Worm (Caenorhabditis elegans) whole organism, mixed stage, embryonic: Measurements from ENCODE around the gene C33D3.5.

Source experiments
- ceh-83 ChIP-seq: fragments of 200-800 bp; sonication (Bioruptor generic); optimal IDR thresholded peaks from 2 replicates; lab custom pipeline; 2018; ENCODE audit warnings: mild to moderate bottlenecking, missing genetic modification characterization, missing compliant biosample characterization
- drap-1 ChIP-seq: fragments of 200-800 bp; sonication (Bioruptor generic); optimal IDR thresholded peaks from 3 replicates; lab custom pipeline; 2018; ENCODE audit warnings: mild to moderate bottlenecking, missing genetic modification characterization, missing compliant biosample characterization
- nhr-12 ChIP-seq: fragments of 150-350 bp; optimal IDR thresholded peaks from 2 replicates; lab custom pipeline; 2014; ENCODE audit warnings: missing biosample characterization, missing genetic modification characterization
- nhr-237 ChIP-seq: fragments of 150-350 bp; optimal IDR thresholded peaks from 2 replicates; lab custom pipeline; 2014; ENCODE audit warnings: missing biosample characterization, missing genetic modification characterization
- nhr-28 ChIP-seq: fragments of 150-350 bp; optimal IDR thresholded peaks from 2 replicates; lab custom pipeline; 2014; ENCODE audit warnings: missing biosample characterization, missing genetic modification characterization

DNA sequence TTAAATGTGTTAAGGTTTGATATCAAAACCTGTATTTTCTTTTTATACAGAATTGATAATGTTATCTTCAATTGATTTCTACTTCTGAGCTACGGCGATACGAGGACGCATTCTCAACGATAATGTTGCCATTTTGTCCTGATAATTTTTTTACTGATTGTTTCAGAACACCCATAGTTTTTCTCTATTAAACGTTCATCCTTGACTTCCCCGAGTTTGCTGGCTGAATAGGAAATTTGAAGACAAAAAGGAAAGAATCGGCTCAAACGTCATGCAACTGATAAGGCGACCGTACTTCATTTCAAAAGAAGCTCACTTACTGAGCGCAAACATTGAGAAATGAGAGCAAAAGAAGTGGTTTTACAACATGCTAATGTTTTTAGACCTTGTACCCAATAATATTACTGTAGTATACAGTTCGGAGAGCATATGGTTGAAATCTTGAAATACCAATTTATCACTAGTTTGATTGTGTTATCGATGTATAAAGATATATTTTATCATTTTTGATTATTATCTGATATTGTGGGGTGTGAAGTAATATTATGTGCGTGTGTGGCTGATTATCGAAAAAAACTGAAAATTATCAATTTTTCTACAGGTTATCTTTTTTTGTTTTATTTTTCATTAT is 11.9 kb upstream of the C33D3.5 start:
- TF ChIP-seq nhr-12 (tag; lab: Kevin White, UChicago) (no peak), nhr-237 (tag; lab: Kevin White, UChicago) (no peak), nhr-28 (tag; lab: Kevin White, UChicago) (no peak), ceh-83 (GFP tag; lab: Kevin White, UChicago) (no peak), drap-1 (no peak)
